Worm (Caenorhabditis elegans): ENCODE results near the gene epac-1.

The epac-1 gene

DNA sequence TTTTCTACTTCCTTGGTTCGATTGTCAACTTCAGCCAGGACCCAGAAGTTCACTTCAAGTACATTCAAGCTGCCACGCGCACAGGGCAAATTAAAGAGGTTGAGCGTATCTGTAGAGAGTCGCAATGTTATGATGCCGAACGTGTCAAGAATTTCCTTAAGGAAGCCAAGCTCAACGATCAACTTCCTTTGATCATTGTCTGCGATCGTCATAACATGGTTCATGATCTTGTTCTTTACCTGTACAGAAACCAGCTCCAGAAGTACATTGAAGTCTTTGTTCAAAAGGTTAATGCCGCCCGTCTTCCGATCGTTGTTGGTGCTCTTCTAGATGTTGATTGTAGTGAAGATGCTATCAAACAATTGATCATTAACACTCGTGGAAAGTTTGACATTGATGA, 17.3 kb downstream of the epac-1 start:
- TF ChIP-seq jun-1 (tag; optimal IDR thresholded peaks at IDR 0.05) (no peak), lin-15B (tag; optimal IDR thresholded peaks at IDR 0.05) (no peak), mdl-1 (tag; optimal IDR thresholded peaks at IDR 0.05) (no peak), tbx-2 (tag; optimal IDR thresholded peaks at IDR 0.05) (no peak), nhr-25 (tag; optimal IDR thresholded peaks at IDR 0.05) (no peak), elt-1 (tag; optimal IDR thresholded peaks at IDR 0.05) (no peak), nhr-77 (tag; optimal IDR thresholded peaks at IDR 0.05) (no peak)

DNA sequence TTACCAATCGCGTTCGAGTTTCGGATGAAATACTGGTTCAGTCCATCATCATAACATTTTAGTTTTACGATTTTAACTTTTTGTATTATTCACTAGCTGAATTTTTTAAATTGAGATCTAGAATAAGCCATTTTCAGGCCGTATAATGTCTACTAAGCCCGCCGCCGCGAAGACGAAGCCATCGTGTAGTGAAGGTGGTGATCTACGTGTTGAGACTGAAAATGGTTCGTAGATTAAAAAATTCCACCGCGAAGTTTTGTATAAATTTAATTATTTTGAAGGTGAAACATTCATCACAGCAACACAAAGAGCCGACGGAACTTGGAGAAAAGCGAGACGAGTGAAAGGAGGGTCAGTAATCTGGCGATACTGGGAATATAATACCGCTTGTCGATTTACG, 20.7 kb downstream of the epac-1 start, which contains the start of gene T20G5.9:
Gene T20G5.9, plus strand, starts transcription at position 138 of the 400 bp plus-strand sequence.
- no peak for TF ChIP-seq fkh-2 (tag; optimal IDR thresholded peaks at IDR 0.05)
- TF ChIP-seq nhr-23 (tag; optimal IDR thresholded peaks at IDR 0.05): no peak
- TF ChIP-seq mml-1 (tag; optimal IDR thresholded peaks at IDR 0.05): no peak
- TF ChIP-seq jun-1 (tag; optimal IDR thresholded peaks at IDR 0.05): no peak
- TF ChIP-seq elt-3 (tag; optimal IDR thresholded peaks at IDR 0.05): no peak
- TF ChIP-seq eor-1 (tag; optimal IDR thresholded peaks at IDR 0.05): no peak
- no peak for TF ChIP-seq ztf-11 (tag; optimal IDR thresholded peaks at IDR 0.05)
- no peak for TF ChIP-seq nhr-67 (tag; optimal IDR thresholded peaks at IDR 0.05)
- no peak for TF ChIP-seq snpc-4 (tag; optimal IDR thresholded peaks at IDR 0.05)
- TF ChIP-seq egl-27 (tag; optimal IDR thresholded peaks at IDR 0.05): no peak
- no peak for TF ChIP-seq ceh-16 (tag; optimal IDR thresholded peaks at IDR 0.05)
- TF ChIP-seq ceh-28 (tag; optimal IDR thresholded peaks at IDR 0.05): no peak
- peak; percentile 33 for TF ChIP-seq ama-1 (optimal IDR thresholded peaks at IDR 0.05)
- no peak for TF ChIP-seq R02D3.7 (tag; optimal IDR thresholded peaks at IDR 0.05)
- TF ChIP-seq fkh-10 (GFP tag; optimal IDR thresholded peaks at IDR 0.05): no peak
- TF ChIP-seq tbx-2 (tag; optimal IDR thresholded peaks at IDR 0.05): no peak
- no peak for TF ChIP-seq nhr-43 (tag; optimal IDR thresholded peaks at IDR 0.05; ENCODE audit: poor library complexity, severe bottlenecking)
- no peak for TF ChIP-seq nhr-11 (tag; optimal IDR thresholded peaks at IDR 0.05)
- TF ChIP-seq nhr-77 (tag; optimal IDR thresholded peaks at IDR 0.05): no peak
- peak; percentile 69 for TF ChIP-seq aly-2 (tag; optimal IDR thresholded peaks at IDR 0.05)
- no peak for TF ChIP-seq nhr-25 (tag; optimal IDR thresholded peaks at IDR 0.05)
- no peak for TF ChIP-seq pqm-1 (tag; optimal IDR thresholded peaks at IDR 0.05)
- TF ChIP-seq hmg-11 (tag; optimal IDR thresholded peaks at IDR 0.05): peak; percentile 8
- no peak for TF ChIP-seq lin-39 (tag; optimal IDR thresholded peaks at IDR 0.05)
- no peak for TF ChIP-seq zag-1 (tag; optimal IDR thresholded peaks at IDR 0.05)

DNA sequence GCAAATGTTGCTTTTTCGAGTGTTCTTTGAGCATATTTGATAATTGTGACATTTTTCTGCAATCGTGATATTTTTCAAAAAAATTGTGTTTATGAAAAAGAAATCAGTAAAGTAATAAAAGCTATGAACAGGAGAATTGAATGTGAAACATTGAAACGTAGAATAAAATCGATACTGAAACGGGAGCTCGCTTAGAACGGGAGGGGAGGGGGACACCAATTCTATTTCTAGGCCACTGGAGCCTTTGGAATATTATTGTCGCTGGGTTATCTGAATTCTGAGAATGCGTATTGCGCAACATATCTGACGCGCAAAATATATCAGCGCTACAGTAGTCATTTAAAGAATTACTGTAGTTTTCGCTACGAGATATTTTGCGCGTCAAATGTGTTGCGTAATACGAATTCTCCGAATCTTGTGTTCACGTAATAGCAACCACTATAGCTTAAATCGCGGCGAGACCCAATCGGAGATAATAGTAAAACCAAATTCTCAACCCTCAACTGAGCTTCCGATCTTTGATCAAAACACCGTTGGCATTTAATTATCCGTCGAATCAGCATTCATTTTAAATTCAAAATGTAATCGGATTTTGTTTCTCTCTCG, 23.0 kb downstream of the epac-1 start, which contains the start of the genes blos-1 and best-18:
Gene blos-1, minus strand, starts transcription at position 58 of the 606 bp plus-strand sequence.
Gene best-18, plus strand, starts transcription at position 508 of the 606 bp plus-strand sequence.
- TF ChIP-seq ztf-11 (tag; optimal IDR thresholded peaks at IDR 0.05) (no peak), unc-39 (tag; optimal IDR thresholded peaks at IDR 0.05) (no peak), ama-1 (optimal IDR thresholded peaks at IDR 0.05) (no peak), elt-2 (tag; optimal IDR thresholded peaks at IDR 0.05) (peak; percentile 13), pha-4 (tag; optimal IDR thresholded peaks at IDR 0.05) (peak; percentile 8)

DNA sequence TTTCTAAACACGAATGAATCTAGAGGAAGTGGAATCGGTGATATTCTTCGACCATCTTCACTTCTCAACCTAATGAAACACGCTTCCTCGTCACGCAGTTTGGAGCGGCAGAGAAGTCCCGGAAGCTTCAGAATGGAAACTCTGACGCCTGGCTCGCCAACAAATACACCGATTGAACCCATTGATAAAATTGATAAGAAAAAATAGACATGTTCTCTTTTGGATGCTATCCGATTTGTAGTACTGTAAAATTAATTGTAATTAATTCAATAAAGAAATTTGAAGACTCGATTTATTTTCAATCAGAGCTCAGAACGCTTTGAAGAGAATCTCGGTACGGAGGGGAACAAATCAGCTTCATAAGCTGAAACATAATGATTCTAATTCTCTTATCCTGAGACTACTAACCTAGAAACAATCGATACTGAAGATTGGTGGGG, 25.5 kb downstream of the epac-1 start:
- peak; percentile 15 for TF ChIP-seq nhr-23 (tag; optimal IDR thresholded peaks at IDR 0.05)
- TF ChIP-seq lin-39 (tag; optimal IDR thresholded peaks at IDR 0.05): no peak
- TF ChIP-seq nhr-237 (tag; optimal IDR thresholded peaks at IDR 0.05): no peak
- no peak for TF ChIP-seq snpc-4 (tag; optimal IDR thresholded peaks at IDR 0.05)
- peak; percentile 74 for TF ChIP-seq elt-2 (tag; optimal IDR thresholded peaks at IDR 0.05)
- no peak for TF ChIP-seq ztf-4 (tag; optimal IDR thresholded peaks at IDR 0.05)
- peak; percentile 75 for TF ChIP-seq nhr-43 (tag; optimal IDR thresholded peaks at IDR 0.05; ENCODE audit: poor library complexity, severe bottlenecking)
- no peak for TF ChIP-seq lin-15B (tag; optimal IDR thresholded peaks at IDR 0.05)
- TF ChIP-seq tbx-2 (tag; optimal IDR thresholded peaks at IDR 0.05): peak; percentile 13
- no peak for TF ChIP-seq elt-3 (tag; optimal IDR thresholded peaks at IDR 0.05)
- TF ChIP-seq lsy-12 (tag; optimal IDR thresholded peaks at IDR 0.05): peak; percentile 78
- no peak for TF ChIP-seq zag-1 (tag; optimal IDR thresholded peaks at IDR 0.05)
- TF ChIP-seq skn-1 (tag; optimal IDR thresholded peaks at IDR 0.05): no peak
- no peak for TF ChIP-seq nhr-11 (tag; optimal IDR thresholded peaks at IDR 0.05)
- peak; percentile 46 for TF ChIP-seq ceh-82 (tag; optimal IDR thresholded peaks at IDR 0.05)
- TF ChIP-seq pha-4 (tag; optimal IDR thresholded peaks at IDR 0.05): peak; percentile 35
- TF ChIP-seq jun-1 (tag; optimal IDR thresholded peaks at IDR 0.05): peak; percentile 79
- peak; percentile 77 for TF ChIP-seq aly-2 (tag; optimal IDR thresholded peaks at IDR 0.05)
- TF ChIP-seq eor-1 (tag; optimal IDR thresholded peaks at IDR 0.05): no peak
- TF ChIP-seq nfya-1 (tag; optimal IDR thresholded peaks at IDR 0.05; ENCODE audit: insufficient read depth): no peak
- peak; percentile 38 for TF ChIP-seq fos-1 (tag; optimal IDR thresholded peaks at IDR 0.05)
- TF ChIP-seq ama-1 (optimal IDR thresholded peaks at IDR 0.05): peak; percentile 97
